Worm (Caenorhabditis elegans) whole organism, L4/young adult: ENCODE measurements around the gene R03H10.2.

Source experiments
- dao-5 ChIP-seq: sonication (generic microtip); optimal IDR thresholded peaks from 2 replicates; lab custom pipeline; 2016; ENCODE audit warnings: missing genotype, missing genetic modification characterization, moderate library complexity, missing compliant biosample characterization
- him-1 ChIP-seq: sonication (generic microtip); optimal IDR thresholded peaks from 2 replicates; lab custom pipeline; 2016; ENCODE audit warnings: missing genotype, missing genetic modification reagents, missing genetic modification characterization, missing compliant biosample characterization

- TF ChIP-seq dao-5 (tag; lab: Kevin White, UChicago) = no peak
- TF ChIP-seq him-1 (tag; lab: Kevin White, UChicago) = no peak
Measured at ce11 chrII:4129450-4129849, 26.1 kb upstream of the R03H10.2 start.
